Worm (Caenorhabditis elegans) whole organism, L4 larva: Measurements from ENCODE around the gene F14D7.14.

Experiments
- D1046.2 ChIP-seq: fragments of 200-800 bp; sonication (Bioruptor generic); IDR thresholded peaks from 2 replicates; pipeline ENCODE4 v1.3.6; 2022; ENCODE audit warnings: missing genetic modification characterization, missing compliant biosample characterization
- F37D6.2 ChIP-seq: sonication (generic microtip); optimal IDR thresholded peaks from 2 replicates; lab custom pipeline; 2016; ENCODE audit warnings: mild to moderate bottlenecking, missing genetic modification characterization, missing compliant biosample characterization
- F44E2.7 ChIP-seq: fragments of 200-800 bp; sonication (Bioruptor generic); IDR thresholded peaks from 2 replicates; pipeline ENCODE4 v2.1.2; 2022; ENCODE audit warnings: missing genetic modification characterization, missing compliant biosample characterization
- F49E8.2 ChIP-seq: sonication (generic microtip); optimal IDR thresholded peaks from 2 replicates; lab custom pipeline; 2016; ENCODE audit warnings: missing compliant biosample characterization, mild to moderate bottlenecking, missing genetic modification characterization, borderline replicate concordance
- R02D3.7 ChIP-seq: fragments of 150-350 bp; sonication (generic microtip); optimal IDR thresholded peaks from 3 replicates; lab custom pipeline; 2014; ENCODE audit warnings: missing biosample characterization, missing genetic modification characterization
- T26A8.4 ChIP-seq: fragments of 200-800 bp; sonication (Bioruptor generic); IDR thresholded peaks from 2 replicates; pipeline ENCODE4 v1.3.6; 2022; ENCODE audit warnings: missing genetic modification characterization, missing compliant biosample characterization
- Y75B8A.6 ChIP-seq: fragments of 200-800 bp; sonication (Bioruptor generic); IDR thresholded peaks from 2 replicates; pipeline ENCODE4 v1.3.6; 2022; ENCODE audit warnings: missing genetic modification reagents, missing genetic modification characterization, missing compliant biosample characterization
- aly-2 ChIP-seq: sonication (generic microtip); optimal IDR thresholded peaks from 2 replicates; lab custom pipeline; 2018; ENCODE audit warnings: missing biosample characterization, missing genetic modification characterization
- ama-1 ChIP-seq: fragments of 150-350 bp; optimal IDR thresholded peaks from 2 replicates; lab custom pipeline; 2014; ENCODE audit warnings: inconsistent platforms, mixed read lengths
- arid-1 ChIP-seq: fragments of 200-800 bp; sonication (Bioruptor generic); conservative IDR thresholded peaks from 2 replicates; pipeline ENCODE4 v1.3.6; 2022; ENCODE audit warnings: missing genetic modification reagents, missing genetic modification characterization, missing compliant biosample characterization
- ces-1 ChIP-seq: fragments of 150-350 bp; sonication (generic microtip); optimal IDR thresholded peaks from 4 replicates; lab custom pipeline; 2014; ENCODE audit warnings: missing biosample characterization, missing genetic modification reagents, missing genetic modification characterization
- ctbp-1 ChIP-seq: fragments of 200-800 bp; sonication (Bioruptor generic); IDR thresholded peaks from 2 replicates; pipeline ENCODE4 v1.3.6; 2022; ENCODE audit warnings: missing genetic modification reagents, missing genetic modification characterization, missing compliant biosample characterization
- daf-12 ChIP-seq: fragments of 150-350 bp; optimal IDR thresholded peaks from 2 replicates; lab custom pipeline; 2014; ENCODE audit warnings: missing biosample characterization, missing genetic modification reagents, missing genetic modification characterization
- dmd-6 ChIP-seq: fragments of 200-800 bp; sonication (Bioruptor generic); IDR thresholded peaks from 2 replicates; pipeline ENCODE4 v1.3.6; 2022; ENCODE audit warnings: missing genetic modification reagents, missing genetic modification characterization, missing compliant biosample characterization
- dmd-9 ChIP-seq: fragments of 200-800 bp; sonication (Bioruptor generic); IDR thresholded peaks from 2 replicates; pipeline ENCODE4 v1.3.6; 2022; ENCODE audit warnings: missing genetic modification reagents, missing genetic modification characterization, missing compliant biosample characterization
- dpl-1 ChIP-seq: fragments of 150-350 bp; optimal IDR thresholded peaks from 2 replicates; lab custom pipeline; 2014; ENCODE audit warnings: missing biosample characterization, missing genetic modification reagents, missing genetic modification characterization
- duxl-1 ChIP-seq: sonication (generic microtip); optimal IDR thresholded peaks from 2 replicates; lab custom pipeline; 2016; ENCODE audit warnings: mild to moderate bottlenecking, missing genetic modification characterization, moderate library complexity, missing compliant biosample characterization; ENCODE audit not compliant: poor library complexity
- dve-1 ChIP-seq: sonication (generic microtip); optimal IDR thresholded peaks from 2 replicates; lab custom pipeline; 2017; ENCODE audit warnings: antibody characterized with exemption, mild to moderate bottlenecking, missing genetic modification characterization, missing compliant biosample characterization; ENCODE audit not compliant: insufficient read depth
- fkh-10 ChIP-seq: fragments of 150-350 bp; optimal IDR thresholded peaks from 2 replicates; lab custom pipeline; 2014; ENCODE audit warnings: missing biosample characterization, missing genetic modification reagents, missing genetic modification characterization
- fos-1 ChIP-seq: fragments of 150-350 bp; optimal IDR thresholded peaks from 2 replicates; lab custom pipeline; 2014; ENCODE audit warnings: missing biosample characterization, missing genetic modification characterization
- hlh-11 ChIP-seq: fragments of 200-800 bp; sonication (Bioruptor generic); optimal IDR thresholded peaks from 2 replicates; lab custom pipeline; 2018; ENCODE audit warnings: mild to moderate bottlenecking, missing genetic modification characterization, missing compliant biosample characterization
- hmg-1.1 ChIP-seq: fragments of 200-800 bp; sonication (Bioruptor generic); IDR thresholded peaks from 2 replicates; pipeline ENCODE4 v1.3.6; 2022; ENCODE audit warnings: missing genetic modification reagents, missing genetic modification characterization, missing compliant biosample characterization
- lim-7 ChIP-seq: fragments of 200-800 bp; sonication (Bioruptor generic); IDR thresholded peaks from 2 replicates; pipeline ENCODE4 v1.3.6; 2022; ENCODE audit warnings: missing genetic modification characterization, missing compliant biosample characterization
- lin-13 ChIP-seq: fragments of 150-350 bp; optimal IDR thresholded peaks from 2 replicates; lab custom pipeline; 2014; ENCODE audit warnings: missing biosample characterization, missing genetic modification reagents, missing genetic modification characterization
- lin-15B ChIP-seq: fragments of 150-350 bp; sonication (generic microtip); optimal IDR thresholded peaks from 3 replicates; lab custom pipeline; 2014; ENCODE audit warnings: missing biosample characterization, missing genetic modification characterization
- lin-29 ChIP-seq: fragments of 200-800 bp; sonication (Bioruptor generic); IDR thresholded peaks from 2 replicates; pipeline ENCODE4 v1.3.6; 2022; ENCODE audit warnings: missing genetic modification reagents, missing genetic modification characterization, missing compliant biosample characterization
- lin-38 ChIP-seq: fragments of 200-800 bp; sonication (Bioruptor generic); IDR thresholded peaks from 2 replicates; pipeline ENCODE4 v1.3.6; 2022; ENCODE audit warnings: missing genetic modification reagents, missing genetic modification characterization, missing compliant biosample characterization
- lsy-2 ChIP-seq, 2 experiments: fragments of 150-350 bp in 1 of 2; sonication (generic microtip) in 1 of 2; optimal IDR thresholded peaks; 2 replicates each; lab custom pipeline; 2014 to 2017; ENCODE audit warnings: missing biosample characterization in 2 of 2, missing genetic modification characterization in 2 of 2
- mep-1 ChIP-seq: fragments of 150-350 bp; sonication (generic microtip); optimal IDR thresholded peaks from 3 replicates; lab custom pipeline; 2014; ENCODE audit warnings: missing biosample characterization, missing genetic modification characterization
- mxl-3 ChIP-seq: fragments of 200-800 bp; sonication (Bioruptor generic); optimal IDR thresholded peaks from 2 replicates; lab custom pipeline; 2018; ENCODE audit warnings: mild to moderate bottlenecking, missing genetic modification characterization, missing compliant biosample characterization
- nhr-102 ChIP-seq: sonication (generic microtip); optimal IDR thresholded peaks from 2 replicates; lab custom pipeline; 2016; ENCODE audit warnings: mild to moderate bottlenecking, missing genetic modification characterization, moderate library complexity, missing compliant biosample characterization
- nhr-11 ChIP-seq: fragments of 150-350 bp; optimal IDR thresholded peaks from 2 replicates; lab custom pipeline; 2014; ENCODE audit warnings: missing biosample characterization, missing genetic modification characterization
- nhr-237 ChIP-seq: sonication (generic microtip); optimal IDR thresholded peaks from 2 replicates; lab custom pipeline; 2017; ENCODE audit warnings: missing biosample characterization, missing genetic modification characterization
- nhr-25 ChIP-seq: sonication (generic microtip); optimal IDR thresholded peaks from 2 replicates; lab custom pipeline; 2017; ENCODE audit warnings: missing genetic modification characterization, mild to moderate bottlenecking, missing compliant biosample characterization, antibody characterized with exemption, moderate library complexity, borderline replicate concordance; ENCODE audit not compliant: insufficient read depth
- nhr-41 ChIP-seq: fragments of 200-800 bp; sonication (Bioruptor generic); IDR thresholded peaks from 2 replicates; pipeline ENCODE4 v1.3.6; 2022; ENCODE audit warnings: missing genetic modification reagents, missing genetic modification characterization, missing compliant biosample characterization
- nhr-42 ChIP-seq: fragments of 200-800 bp; sonication (Bioruptor generic); IDR thresholded peaks from 2 replicates; pipeline ENCODE4 v1.3.6; 2022; ENCODE audit warnings: missing genetic modification characterization, missing compliant biosample characterization
- nhr-77 ChIP-seq: fragments of 150-350 bp; optimal IDR thresholded peaks from 2 replicates; lab custom pipeline; 2014; ENCODE audit warnings: missing biosample characterization, missing genetic modification characterization
- pha-4 ChIP-seq, 2 experiments: fragments of 150-350 bp in 1 of 2; fragments of 200-800 bp in 1 of 2; sonication (Bioruptor generic) in 1 of 2; IDR thresholded peaks in 1 of 2; optimal IDR thresholded peaks in 1 of 2; 2 replicates each; pipeline versions ENCODE4 v1.3.6 to Lab custom; 2014 to 2022; ENCODE audit warnings: missing genetic modification characterization in 2 of 2, missing genetic modification reagents in 2 of 2, missing biosample characterization in 1 of 2, missing compliant biosample characterization in 1 of 2
- saeg-2 ChIP-seq: fragments of 200-800 bp; sonication (Bioruptor generic); IDR thresholded peaks from 2 replicates; pipeline ENCODE4 v1.3.6; 2022; ENCODE audit warnings: missing genetic modification reagents, missing genetic modification characterization, missing compliant biosample characterization
- sdz-12 ChIP-seq: fragments of 200-800 bp; sonication (Bioruptor generic); optimal IDR thresholded peaks from 2 replicates; lab custom pipeline; 2018; ENCODE audit warnings: mild to moderate bottlenecking, missing genetic modification characterization, missing compliant biosample characterization
- set-16 ChIP-seq: fragments of 200-800 bp; sonication (Bioruptor generic); IDR thresholded peaks from 2 replicates; pipeline ENCODE4 v1.3.6; 2022; ENCODE audit warnings: missing genetic modification reagents, missing genetic modification characterization, missing compliant biosample characterization
- snpc-1.2 ChIP-seq: fragments of 200-800 bp; sonication (Bioruptor generic); IDR thresholded peaks from 2 replicates; pipeline ENCODE4 v1.3.6; 2022; ENCODE audit warnings: missing genetic modification reagents, missing genetic modification characterization, missing compliant biosample characterization
- spr-1 ChIP-seq: sonication (generic microtip); optimal IDR thresholded peaks from 2 replicates; lab custom pipeline; 2016; ENCODE audit warnings: mild to moderate bottlenecking, missing genetic modification characterization, missing compliant biosample characterization
- tra-1 ChIP-seq: fragments of 200-800 bp; sonication (Bioruptor generic); IDR thresholded peaks from 2 replicates; pipeline ENCODE4 v1.3.6; 2022; ENCODE audit warnings: missing genetic modification reagents, missing genetic modification characterization, missing compliant biosample characterization
- unc-130 ChIP-seq: sonication (generic microtip); optimal IDR thresholded peaks from 2 replicates; lab custom pipeline; 2016; ENCODE audit warnings: missing genetic modification reagents, missing genetic modification characterization, missing compliant biosample characterization
- unc-62 ChIP-seq, 3 experiments: fragments of 150-350 bp in 1 of 3; sonication (generic microtip); optimal IDR thresholded peaks in 2 of 3; peaks in 1 of 3; 1 replicate in 1 of 3; 2 replicates in 2 of 3; lab custom pipeline; 2014 to 2017; ENCODE audit warnings: missing biosample characterization in 3 of 3, missing genetic modification characterization in 3 of 3, missing genetic modification reagents in 3 of 3, missing genotype in 1 of 3
- zfp-2 ChIP-seq: sonication (generic microtip); optimal IDR thresholded peaks from 2 replicates; lab custom pipeline; 2016; ENCODE audit warnings: mild to moderate bottlenecking, missing genetic modification characterization, missing compliant biosample characterization
- zip-2 ChIP-seq: fragments of 150-350 bp; optimal IDR thresholded peaks from 2 replicates; lab custom pipeline; 2014; ENCODE audit warnings: missing biosample characterization, missing genetic modification characterization
- ztf-7 ChIP-seq: fragments of 150-350 bp; optimal IDR thresholded peaks from 2 replicates; lab custom pipeline; 2014; ENCODE audit warnings: missing biosample characterization, missing genetic modification characterization

The F14D7.14 gene

ce11 chrV:14350949-14351348 lies 41.2 kb downstream of the F14D7.14 start (continued):
- TF ChIP-seq zfp-2 (tag; lab: Kevin White, UChicago) = peak; percentile 15
- peak; percentile 11 for TF ChIP-seq nhr-102 (tag; lab: Kevin White, UChicago)
- peak; percentile 80 for TF ChIP-seq tra-1
- no peak for TF ChIP-seq zip-2
- TF ChIP-seq T26A8.4 (GFP tag; lab: Robert Waterston, UW) = peak; percentile 45; the same call in 1 of the 2 replicates
- peak; percentile 62; the same call in 1 of the 2 replicates for TF ChIP-seq ctbp-1 (GFP tag; lab: Robert Waterston, UW)
- peak; percentile 23 for TF ChIP-seq duxl-1 (tag; lab: Kevin White, UChicago)
- TF ChIP-seq lin-15B (tag; lab: Kevin White, UChicago) = no peak
- TF ChIP-seq D1046.2 = peak; percentile 61; the same call in 1 of the 2 replicates
- 0 out of 2 replicates have a peak, but pooled peaks have one; percentile 24 for TF ChIP-seq lin-29 (GFP tag; lab: Robert Waterston, UW)
- TF ChIP-seq Y75B8A.6 = no peak
- peak; percentile 87 for TF ChIP-seq nhr-77
- peak; percentile 1 for TF ChIP-seq ces-1
- no peak for TF ChIP-seq R02D3.7 (tag; lab: Kevin White, UChicago)
- peak; percentile 91 for TF ChIP-seq hmg-1.1 (GFP tag; lab: Robert Waterston, UW)
- TF ChIP-seq dmd-9 (GFP tag; lab: Robert Waterston, UW) = peak; percentile 63; the same call in 1 of the 2 replicates
- TF ChIP-seq mxl-3 (GFP tag; lab: Kevin White, UChicago) = peak; percentile 96
- peak; percentile 35 for TF ChIP-seq fkh-10 (GFP tag; lab: Kevin White, UChicago)
- TF ChIP-seq daf-12 (tag; lab: Kevin White, UChicago) = no peak
- TF ChIP-seq nhr-25 = peak; percentile 4
- no peak for TF ChIP-seq ztf-7
- TF ChIP-seq lin-38 (GFP tag; lab: Robert Waterston, UW) = peak; percentile 92
- TF ChIP-seq unc-130 (GFP tag; lab: Kevin White, UChicago) = no peak
- no peak for TF ChIP-seq snpc-1.2
- TF ChIP-seq mep-1 (tag; lab: Kevin White, UChicago) = peak; percentile 93
- TF ChIP-seq arid-1 (GFP tag; lab: Robert Waterston, UW) = 0 out of 2 replicates have a peak, but pooled peaks have one; percentile 5
- TF ChIP-seq pha-4 (GFP tag; IDR thresholded peaks at IDR 0.05; lab: Robert Waterston, UW) = peak; percentile 11; the same call in 1 of the 2 replicates
- TF ChIP-seq pha-4 (tag; optimal IDR thresholded peaks at IDR 0.05; lab: Kevin White, UChicago) = no peak
- no peak for TF ChIP-seq F49E8.2 (tag; lab: Kevin White, UChicago)
- TF ChIP-seq aly-2 (tag; lab: Kevin White, UChicago) = peak; percentile 20
- TF ChIP-seq F44E2.7 (GFP tag; lab: Robert Waterston, UW) = 0 out of 2 replicates have a peak, but pooled peaks have one; percentile 31
- TF ChIP-seq set-16 (GFP tag; lab: Robert Waterston, UW) = peak; percentile 94
- no peak for TF ChIP-seq sdz-12 (GFP tag; lab: Kevin White, UChicago)
- TF ChIP-seq lin-13 = peak; percentile 87
- 0 out of 2 replicates have a peak, but pooled peaks have one; percentile 51 for TF ChIP-seq nhr-42 (GFP tag; lab: Robert Waterston, UW)
- 0 out of 2 replicates have a peak, but pooled peaks have one; percentile 40 for TF ChIP-seq lim-7
- TF ChIP-seq saeg-2 (GFP tag; lab: Robert Waterston, UW) = no peak
- 0 out of 2 replicates have a peak, but pooled peaks have one; percentile 40 for TF ChIP-seq nhr-41 (GFP tag; lab: Robert Waterston, UW)
- no peak for TF ChIP-seq fos-1
- TF ChIP-seq F37D6.2 (tag; lab: Kevin White, UChicago) = peak; percentile 22
- peak; percentile 42 for TF ChIP-seq spr-1 (tag; lab: Kevin White, UChicago)
- peak; percentile 88 for TF ChIP-seq dmd-6
- peak; percentile 74 for TF ChIP-seq dpl-1 (GFP tag; lab: Kevin White, UChicago)
- peak; percentile 56 for TF ChIP-seq dve-1
- TF ChIP-seq nhr-11 = peak; percentile 84
- no peak for TF ChIP-seq nhr-237 (tag; lab: Kevin White, UChicago)
- TF ChIP-seq lsy-2 (tag; optimal IDR thresholded peaks at IDR 0.05; lab: Kevin White, UChicago) = peak; percentile 67 to 81
- peak; percentile 90 for TF ChIP-seq hlh-11 (tag; lab: Kevin White, UChicago)
- TF ChIP-seq unc-62 (GFP tag; optimal IDR thresholded peaks at IDR 0.05 in 1 of 2; lab: Kevin White, UChicago) = no peak
- TF ChIP-seq unc-62 (tag; optimal IDR thresholded peaks at IDR 0.05; lab: Kevin White, UChicago) = no peak
- peak; percentile 18 for TF ChIP-seq ama-1 (lab: Kevin White, UChicago)
